Worm (Caenorhabditis elegans) whole organism, L1 larva: ENCODE measurements around the gene C17F4.11.
A peak's percentile ranks its signal among the peaks of the same experiment; 100 is the strongest.

Experiments
- aha-1 ChIP-seq: fragments of 150-350 bp; optimal IDR thresholded peaks from 2 replicates; lab custom pipeline; 2014; ENCODE audit warnings: missing biosample characterization, missing genetic modification characterization
- alr-1 ChIP-seq: fragments of 200-800 bp; sonication (Bioruptor generic); optimal IDR thresholded peaks from 2 replicates; lab custom pipeline; 2018; ENCODE audit warnings: borderline replicate concordance, mild to moderate bottlenecking, missing genetic modification characterization, missing compliant biosample characterization
- dsc-1 ChIP-seq: sonication (generic microtip); optimal IDR thresholded peaks from 2 replicates; lab custom pipeline; 2016; ENCODE audit warnings: mild to moderate bottlenecking, missing genetic modification characterization, missing compliant biosample characterization
- elt-3 ChIP-seq, 6 experiments: fragments of 150-350 bp in 1 of 6; sonication (generic microtip); optimal IDR thresholded peaks; 2 replicates each; lab custom pipeline; 2017 to 2018; ENCODE audit warnings: missing biosample characterization in 6 of 6, missing genetic modification characterization in 6 of 6, inconsistent platforms in 1 of 6
- isw-1 ChIP-seq: fragments of 200-800 bp; sonication (Bioruptor generic); IDR thresholded peaks from 2 replicates; pipeline ENCODE4 v1.3.6; 2022; ENCODE audit warnings: missing genetic modification characterization, missing compliant biosample characterization
- lin-35 ChIP-seq, 2 experiments: fragments of 150-350 bp; optimal IDR thresholded peaks; 2 replicates each; lab custom pipeline; 2014; ENCODE audit warnings: missing biosample characterization in 2 of 2, missing genetic modification characterization in 2 of 2, missing genetic modification reagents in 2 of 2
- lsy-2 ChIP-seq, 2 experiments: fragments of 150-350 bp; optimal IDR thresholded peaks; 2 replicates each; lab custom pipeline; 2014; ENCODE audit warnings: missing biosample characterization in 2 of 2, missing genetic modification characterization in 2 of 2
- nhr-237 ChIP-seq: fragments of 150-350 bp; optimal IDR thresholded peaks from 2 replicates; lab custom pipeline; 2014; ENCODE audit warnings: missing biosample characterization, missing genetic modification characterization
- nhr-28 ChIP-seq: fragments of 150-350 bp; optimal IDR thresholded peaks from 2 replicates; lab custom pipeline; 2014; ENCODE audit warnings: missing biosample characterization, missing genetic modification characterization
- snpc-4 ChIP-seq: fragments of 150-350 bp; optimal IDR thresholded peaks from 2 replicates; lab custom pipeline; 2014; ENCODE audit warnings: missing biosample characterization, missing genetic modification characterization
- unc-62 ChIP-seq: fragments of 150-350 bp; optimal IDR thresholded peaks from 2 replicates; lab custom pipeline; 2014; ENCODE audit warnings: missing biosample characterization, missing genetic modification reagents, missing genetic modification characterization
- ztf-11 ChIP-seq, 2 experiments: sonication (generic microtip); optimal IDR thresholded peaks; 2 replicates each; lab custom pipeline; 2016 to 2017; ENCODE audit warnings: missing genetic modification characterization in 2 of 2, missing biosample characterization in 1 of 2, missing compliant biosample characterization in 1 of 2
- ztf-4 ChIP-seq: fragments of 150-350 bp; optimal IDR thresholded peaks from 2 replicates; lab custom pipeline; 2014; ENCODE audit warnings: missing biosample characterization, missing genetic modification characterization

DNA sequence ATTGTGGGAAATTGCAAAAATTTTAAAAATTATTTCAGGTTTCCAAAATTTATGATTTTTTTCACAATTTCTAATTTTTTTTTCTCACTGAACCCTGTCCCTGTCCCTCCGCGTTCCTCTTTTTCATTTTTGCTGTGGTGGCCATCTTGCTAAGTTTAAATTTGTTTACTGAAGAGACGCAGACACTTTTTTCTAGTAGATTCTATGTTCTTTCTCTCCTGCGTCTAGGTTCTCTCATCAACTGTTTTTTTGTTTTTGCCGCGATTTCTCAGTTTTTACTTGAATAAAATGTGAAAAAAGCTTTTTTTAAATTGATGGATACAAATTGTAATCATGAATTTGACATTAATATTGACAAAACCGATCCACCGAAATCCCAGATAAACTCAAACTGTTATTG lies 28.0 kb upstream of the C17F4.11 start, which contains the start of gene ZC239.6:
- no peak for TF ChIP-seq elt-3 (tag; optimal IDR thresholded peaks at IDR 0.05; lab: Kevin White, UChicago)
- TF ChIP-seq lin-35 (GFP tag; optimal IDR thresholded peaks at IDR 0.05; lab: Kevin White, UChicago), result peak in 1 of 2 experiments; percentile 8
- TF ChIP-seq unc-62, result no peak
- no peak for TF ChIP-seq alr-1 (tag; lab: Kevin White, UChicago)
- TF ChIP-seq dsc-1, result no peak
- TF ChIP-seq nhr-28 (tag; lab: Kevin White, UChicago), result no peak
- peak; percentile 23 to 51 for TF ChIP-seq lsy-2 (tag; optimal IDR thresholded peaks at IDR 0.05; lab: Kevin White, UChicago)
- TF ChIP-seq nhr-237 (tag; lab: Kevin White, UChicago), result no peak
- no peak for TF ChIP-seq ztf-11 (tag; optimal IDR thresholded peaks at IDR 0.05; lab: Kevin White, UChicago)
- TF ChIP-seq ztf-4 (tag; lab: Kevin White, UChicago), result no peak
- no peak for TF ChIP-seq snpc-4 (tag; lab: Kevin White, UChicago)
- no peak for TF ChIP-seq aha-1
- no peak for TF ChIP-seq isw-1
